Worm (Caenorhabditis elegans): ENCODE results near the gene T14B4.5.

Gene T14B4.5

DNA sequence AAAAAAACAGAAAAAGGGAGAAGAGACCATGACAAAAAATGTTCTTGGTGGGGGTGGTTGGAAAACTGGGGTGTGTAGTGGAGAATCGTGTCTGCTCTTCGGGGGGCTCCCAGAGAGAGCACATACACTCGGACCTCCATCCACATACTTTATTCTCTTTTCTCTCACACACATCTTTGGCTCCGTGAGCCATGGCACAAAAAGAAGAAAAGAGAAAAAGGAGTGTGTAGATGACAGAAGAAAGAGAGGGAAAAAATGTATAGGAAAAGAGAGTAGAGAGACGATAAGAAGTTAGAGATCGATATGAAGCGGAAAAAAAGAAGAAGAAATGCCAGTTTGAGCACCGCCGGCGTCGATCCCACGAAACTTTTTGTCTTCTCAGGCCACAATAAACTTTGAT lies 7.7 kb upstream of the T14B4.5 start (continued):
- TF ChIP-seq ZK546.5 (tag; optimal IDR thresholded peaks at IDR 0.05): no peak
- TF ChIP-seq nhr-129 (tag; optimal IDR thresholded peaks at IDR 0.05): peak; percentile 76
- TF ChIP-seq sem-4 (tag; optimal IDR thresholded peaks at IDR 0.05): no peak
- TF ChIP-seq sma-3 (GFP tag; optimal IDR thresholded peaks at IDR 0.05): no peak
- peak; percentile 39 for TF ChIP-seq crh-2 (tag; optimal IDR thresholded peaks at IDR 0.05)
- peak; percentile 76 for TF ChIP-seq F13H6.1 (tag; optimal IDR thresholded peaks at IDR 0.05)
- no peak for TF ChIP-seq ama-1 (optimal IDR thresholded peaks at IDR 0.05)
- no peak for TF ChIP-seq nhr-11 (tag; optimal IDR thresholded peaks at IDR 0.05)

DNA sequence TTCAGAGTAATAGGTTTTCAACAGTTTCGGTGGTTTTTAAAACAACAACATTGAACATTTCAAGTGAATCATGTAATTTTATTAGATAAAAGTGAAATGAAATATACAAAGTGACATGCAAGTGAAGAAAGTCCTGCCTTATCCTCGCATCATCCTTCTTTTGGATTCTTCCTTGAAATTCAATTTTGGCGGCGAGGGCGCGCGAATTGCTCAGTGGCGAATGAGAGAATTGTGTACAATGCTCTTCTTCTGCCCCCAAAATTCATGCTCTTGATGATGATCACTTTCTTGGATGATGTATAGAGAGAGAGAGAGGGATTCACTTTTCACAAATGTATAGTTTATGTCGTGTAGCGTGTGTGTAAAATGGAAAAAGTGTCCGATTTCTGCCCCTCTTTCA lies 7.0 kb upstream of the T14B4.5 start:
- TF ChIP-seq dmd-4 (tag; optimal IDR thresholded peaks at IDR 0.05) (no peak), alr-1 (tag; optimal IDR thresholded peaks at IDR 0.05) (no peak), mdl-1 (tag; optimal IDR thresholded peaks at IDR 0.05) (no peak), nhr-77 (tag; optimal IDR thresholded peaks at IDR 0.05) (no peak), nhr-21 (tag; optimal IDR thresholded peaks at IDR 0.05) (peak; percentile 20)

DNA sequence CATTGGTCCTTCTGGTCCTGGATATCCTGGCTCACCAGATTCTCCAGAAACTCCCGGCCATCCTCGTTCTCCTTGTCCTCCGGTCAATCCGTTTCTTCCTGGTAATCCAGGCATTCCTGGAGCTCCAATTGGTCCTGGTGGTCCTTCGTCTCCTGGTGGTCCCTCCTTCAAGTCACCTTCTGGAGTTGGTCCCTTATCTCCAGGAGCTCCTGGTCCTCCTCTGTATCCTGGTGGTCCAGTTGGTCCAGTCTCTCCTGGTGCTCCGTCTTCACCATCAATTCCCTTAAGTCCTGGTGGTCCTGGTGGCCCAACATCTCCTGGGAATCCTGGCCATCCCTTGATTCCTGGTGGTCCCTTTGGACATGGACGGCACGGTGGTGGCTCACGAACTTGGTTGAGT lies 6.1 kb upstream of the T14B4.5 start:
- TF ChIP-seq ZK546.5 (tag; optimal IDR thresholded peaks at IDR 0.05) (no peak), egl-27 (tag; optimal IDR thresholded peaks at IDR 0.05) (no peak)

DNA sequence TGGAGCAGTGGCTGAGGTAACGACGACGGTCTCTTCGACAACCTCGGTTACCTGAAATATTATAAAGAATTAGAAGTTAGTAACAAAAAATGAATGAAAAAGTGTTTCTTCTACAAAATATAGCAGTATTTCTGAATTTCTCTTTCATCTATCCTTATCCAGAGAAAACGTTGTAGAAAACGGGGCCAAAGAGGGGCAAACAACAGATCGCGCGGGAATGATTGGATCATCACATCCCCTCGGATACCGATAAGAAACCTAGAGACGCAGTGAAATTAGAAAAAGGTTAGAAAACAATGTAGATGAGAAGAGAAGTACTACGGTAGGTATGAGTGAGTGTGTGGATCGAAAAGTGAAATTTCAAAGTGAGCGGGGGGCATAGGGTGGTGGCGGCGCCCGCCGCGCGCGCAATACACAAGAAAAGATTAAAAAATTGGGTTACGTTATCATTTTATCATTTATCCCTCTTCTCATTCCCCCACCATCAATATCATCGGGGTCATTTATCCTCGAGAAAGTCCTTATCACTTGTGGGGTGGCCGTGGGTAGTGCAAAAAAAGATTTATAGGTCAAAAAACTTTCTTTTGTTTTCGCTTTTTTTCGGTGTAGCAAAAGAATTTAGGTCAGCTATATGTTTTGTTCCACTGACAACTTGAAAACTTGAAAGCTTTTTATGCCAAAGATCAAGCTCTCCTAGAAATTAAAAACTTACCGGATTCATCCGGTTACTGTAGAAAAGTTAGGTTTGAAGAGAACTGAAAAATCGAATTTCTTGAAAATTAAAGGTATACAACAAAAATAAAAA lies 4.3 kb upstream of the T14B4.5 start, which contains the start of the genes dpy-10 and T14B4.19:
Gene dpy-10, minus strand, starts transcription at position 51 of the 805 bp plus-strand sequence.
Gene T14B4.19, minus strand, starts transcription at position 755 of the 805 bp plus-strand sequence.
- no peak for TF ChIP-seq mab-5 (tag; optimal IDR thresholded peaks at IDR 0.05)
- no peak for TF ChIP-seq ZK546.5 (tag; optimal IDR thresholded peaks at IDR 0.05)
- peak; percentile 33 for TF ChIP-seq fos-1 (tag; optimal IDR thresholded peaks at IDR 0.05)
- no peak for TF ChIP-seq R02D3.7 (tag; optimal IDR thresholded peaks at IDR 0.05)
- TF ChIP-seq nhr-21 (tag; optimal IDR thresholded peaks at IDR 0.05): peak; percentile 92
- peak; percentile 16 for TF ChIP-seq sem-4 (tag; optimal IDR thresholded peaks at IDR 0.05)
- TF ChIP-seq blmp-1 (tag; optimal IDR thresholded peaks at IDR 0.05; ENCODE audit: insufficient read depth): peak; percentile 92
- no peak for TF ChIP-seq nhr-129 (tag; optimal IDR thresholded peaks at IDR 0.05)
- no peak for TF ChIP-seq gmeb-1 (tag; optimal IDR thresholded peaks at IDR 0.05)
- no peak for TF ChIP-seq nhr-12 (tag; optimal IDR thresholded peaks at IDR 0.05)
- peak in 1 of 2 experiments; percentile 63 for TF ChIP-seq lsy-2 (tag; optimal IDR thresholded peaks at IDR 0.05)
- TF ChIP-seq elt-3 (tag; optimal IDR thresholded peaks at IDR 0.05): no peak
- peak; percentile 84 for TF ChIP-seq sma-9 (GFP tag; optimal IDR thresholded peaks at IDR 0.05)
- no peak for TF ChIP-seq sma-9 (tag; optimal IDR thresholded peaks at IDR 0.05)
- peak; percentile 9 for TF ChIP-seq egl-27 (tag; optimal IDR thresholded peaks at IDR 0.05)
- TF ChIP-seq elt-1 (tag; optimal IDR thresholded peaks at IDR 0.05): peak; percentile 42
- TF ChIP-seq sma-3 (GFP tag; optimal IDR thresholded peaks at IDR 0.05): peak; percentile 51
- TF ChIP-seq Y55F3AM.14 (GFP tag; optimal IDR thresholded peaks at IDR 0.05): no peak

DNA sequence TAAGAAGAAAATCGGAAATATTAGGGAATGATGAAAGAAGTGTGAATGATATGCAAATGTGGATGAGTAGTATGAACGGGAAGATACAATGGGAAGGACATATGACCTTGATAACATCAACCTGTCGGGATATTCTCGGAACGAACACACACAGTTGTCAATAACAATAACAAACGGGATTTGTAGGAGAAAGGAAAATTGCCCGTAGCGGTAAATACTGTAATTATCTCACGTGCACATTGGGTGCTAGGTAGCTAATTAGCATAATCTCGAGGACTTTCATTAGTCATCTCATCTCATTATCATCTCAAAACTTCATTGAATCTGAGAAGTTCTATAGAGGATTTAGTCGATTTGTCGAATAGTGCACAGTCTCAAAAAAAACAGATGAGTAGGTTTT lies 3.7 kb upstream of the T14B4.5 start:
- TF ChIP-seq crh-2 (tag; optimal IDR thresholded peaks at IDR 0.05): no peak
- TF ChIP-seq C34F6.9 (tag; optimal IDR thresholded peaks at IDR 0.05): no peak
- TF ChIP-seq mbf-1 (tag; optimal IDR thresholded peaks at IDR 0.05): no peak
- TF ChIP-seq snpc-4 (tag; optimal IDR thresholded peaks at IDR 0.05): no peak
- no peak for TF ChIP-seq egl-27 (tag; optimal IDR thresholded peaks at IDR 0.05)
- TF ChIP-seq unc-55 (GFP tag; optimal IDR thresholded peaks at IDR 0.05): no peak
- no peak for TF ChIP-seq unc-39 (tag; optimal IDR thresholded peaks at IDR 0.05)
- no peak for TF ChIP-seq nhr-23 (tag; optimal IDR thresholded peaks at IDR 0.05)
- no peak for TF ChIP-seq lin-11 (tag; optimal IDR thresholded peaks at IDR 0.05)
- no peak for TF ChIP-seq unc-62 (GFP tag; optimal IDR thresholded peaks at IDR 0.05)
- no peak for TF ChIP-seq nhr-11 (tag; optimal IDR thresholded peaks at IDR 0.05)
- TF ChIP-seq ztf-11 (tag; optimal IDR thresholded peaks at IDR 0.05): no peak
- TF ChIP-seq Y55F3AM.14 (GFP tag; optimal IDR thresholded peaks at IDR 0.05): no peak
- TF ChIP-seq nhr-6 (tag; optimal IDR thresholded peaks at IDR 0.05): no peak
- no peak for TF ChIP-seq nhr-10 (tag; optimal IDR thresholded peaks at IDR 0.05)
- TF ChIP-seq sma-9 (GFP tag; optimal IDR thresholded peaks at IDR 0.05): no peak
- no peak for TF ChIP-seq sma-9 (tag; optimal IDR thresholded peaks at IDR 0.05)
- TF ChIP-seq ztf-1 (GFP tag; conservative IDR thresholded peaks at IDR 0.05): no peak
- no peak for TF ChIP-seq nhr-21 (tag; optimal IDR thresholded peaks at IDR 0.05)
- TF ChIP-seq nhr-12 (tag; optimal IDR thresholded peaks at IDR 0.05): no peak
- TF ChIP-seq gmeb-1 (tag; optimal IDR thresholded peaks at IDR 0.05): no peak
